Worm (Caenorhabditis elegans) whole organism, L3 larva: ENCODE data around the gene eak-4.
A peak's percentile ranks its signal among the peaks of the same experiment; 100 is the strongest.

Source experiments
- R02D3.7 ChIP-seq: fragments of 150-350 bp; optimal IDR thresholded peaks from 2 replicates; lab custom pipeline; 2014; ENCODE audit warnings: missing biosample characterization, missing genetic modification characterization
- ZK546.5 ChIP-seq: sonication (generic microtip); optimal IDR thresholded peaks from 2 replicates; lab custom pipeline; 2017; ENCODE audit warnings: missing biosample characterization, missing genetic modification characterization
- ama-1 ChIP-seq: fragments of 150-350 bp; optimal IDR thresholded peaks from 2 replicates; lab custom pipeline; 2018
- ceh-28 ChIP-seq: fragments of 150-350 bp; optimal IDR thresholded peaks from 2 replicates; lab custom pipeline; 2014; ENCODE audit warnings: missing biosample characterization, missing genetic modification reagents, missing genetic modification characterization
- ceh-82 ChIP-seq: fragments of 150-350 bp; optimal IDR thresholded peaks from 2 replicates; lab custom pipeline; 2014; ENCODE audit warnings: missing biosample characterization, missing genetic modification characterization
- ceh-9 ChIP-seq: sonication (generic microtip); optimal IDR thresholded peaks from 2 replicates; lab custom pipeline; 2018; ENCODE audit warnings: missing biosample characterization, missing genetic modification characterization
- egl-5 ChIP-seq: fragments of 150-350 bp; optimal IDR thresholded peaks from 2 replicates; lab custom pipeline; 2017; ENCODE audit warnings: missing biosample characterization, missing genetic modification reagents, missing genetic modification characterization, inconsistent platforms
- elt-1 ChIP-seq: fragments of 150-350 bp; optimal IDR thresholded peaks from 2 replicates; lab custom pipeline; 2014; ENCODE audit warnings: missing biosample characterization, missing genetic modification characterization
- elt-3 ChIP-seq, 3 experiments: fragments of 150-350 bp in 1 of 3; sonication (generic microtip) in 2 of 3; optimal IDR thresholded peaks; 2 replicates in 2 of 3; 4 replicates in 1 of 3; lab custom pipeline; 2014 to 2017; ENCODE audit warnings: missing biosample characterization in 3 of 3, missing genetic modification characterization in 3 of 3
- eor-1 ChIP-seq, 2 experiments: fragments of 150-350 bp; optimal IDR thresholded peaks; 2 replicates each; lab custom pipeline; 2014 to 2018; ENCODE audit warnings: missing biosample characterization in 2 of 2, missing genetic modification characterization in 2 of 2
- fkh-10 ChIP-seq: sonication (generic microtip); optimal IDR thresholded peaks from 2 replicates; lab custom pipeline; 2017; ENCODE audit warnings: missing biosample characterization, missing genetic modification reagents, missing genetic modification characterization
- fkh-2 ChIP-seq: fragments of 150-350 bp; optimal IDR thresholded peaks from 2 replicates; lab custom pipeline; 2014; ENCODE audit warnings: missing biosample characterization, missing genetic modification reagents, missing genetic modification characterization
- fos-1 ChIP-seq: fragments of 150-350 bp; optimal IDR thresholded peaks from 2 replicates; lab custom pipeline; 2014; ENCODE audit warnings: missing biosample characterization, missing genetic modification characterization
- hmg-11 ChIP-seq: sonication (generic microtip); optimal IDR thresholded peaks from 2 replicates; lab custom pipeline; 2016; ENCODE audit warnings: missing genetic modification characterization, missing compliant biosample characterization
- jun-1 ChIP-seq: fragments of 150-350 bp; optimal IDR thresholded peaks from 2 replicates; lab custom pipeline; 2014; ENCODE audit warnings: missing biosample characterization, missing genetic modification reagents, missing genetic modification characterization
- lin-15B ChIP-seq: fragments of 150-350 bp; optimal IDR thresholded peaks from 2 replicates; lab custom pipeline; 2014; ENCODE audit warnings: missing biosample characterization, missing genetic modification characterization
- lsy-12 ChIP-seq: sonication (generic microtip); optimal IDR thresholded peaks from 2 replicates; lab custom pipeline; 2016; ENCODE audit warnings: mild to moderate bottlenecking, missing genetic modification characterization, missing compliant biosample characterization
- mdl-1 ChIP-seq: fragments of 150-350 bp; optimal IDR thresholded peaks from 2 replicates; lab custom pipeline; 2014; ENCODE audit warnings: missing biosample characterization, missing genetic modification characterization
- mml-1 ChIP-seq: fragments of 150-350 bp; sonication (generic microtip); optimal IDR thresholded peaks from 3 replicates; lab custom pipeline; 2014; ENCODE audit warnings: missing biosample characterization, missing genetic modification characterization
- nfya-1 ChIP-seq: sonication (generic microtip); optimal IDR thresholded peaks from 2 replicates; lab custom pipeline; 2017; ENCODE audit warnings: missing genetic modification characterization, mild to moderate bottlenecking, missing compliant biosample characterization, antibody characterized with exemption, moderate library complexity; ENCODE audit not compliant: insufficient read depth
- nhr-11 ChIP-seq: fragments of 150-350 bp; optimal IDR thresholded peaks from 2 replicates; lab custom pipeline; 2014; ENCODE audit warnings: missing biosample characterization, missing genetic modification characterization
- nhr-12 ChIP-seq: fragments of 150-350 bp; optimal IDR thresholded peaks from 2 replicates; lab custom pipeline; 2014; ENCODE audit warnings: missing biosample characterization, missing genetic modification characterization
- nhr-23 ChIP-seq: fragments of 150-350 bp; optimal IDR thresholded peaks from 2 replicates; lab custom pipeline; 2014; ENCODE audit warnings: missing biosample characterization, missing genetic modification reagents, missing genetic modification characterization
- nhr-237 ChIP-seq: fragments of 150-350 bp; optimal IDR thresholded peaks from 2 replicates; lab custom pipeline; 2014; ENCODE audit warnings: missing biosample characterization, missing genetic modification characterization
- nhr-25 ChIP-seq: sonication (generic microtip); optimal IDR thresholded peaks from 2 replicates; lab custom pipeline; 2017; ENCODE audit warnings: missing biosample characterization, missing genetic modification characterization
- nhr-43 ChIP-seq: sonication (generic microtip); optimal IDR thresholded peaks from 2 replicates; lab custom pipeline; 2016; ENCODE audit warnings: mild to moderate bottlenecking, missing genetic modification characterization, missing compliant biosample characterization; ENCODE audit not compliant: poor library complexity, severe bottlenecking
- nhr-76 ChIP-seq: fragments of 150-350 bp; sonication (generic microtip); optimal IDR thresholded peaks from 5 replicates; lab custom pipeline; 2014; ENCODE audit warnings: missing biosample characterization, missing genetic modification characterization
- pha-4 ChIP-seq: fragments of 150-350 bp; optimal IDR thresholded peaks from 2 replicates; lab custom pipeline; 2014; ENCODE audit warnings: missing biosample characterization, missing genetic modification reagents, missing genetic modification characterization
- sea-2 ChIP-seq: fragments of 150-350 bp; sonication (generic microtip); optimal IDR thresholded peaks from 4 replicates; lab custom pipeline; 2014; ENCODE audit warnings: missing biosample characterization, missing genetic modification reagents, missing genetic modification characterization
- skn-1 ChIP-seq: fragments of 150-350 bp; optimal IDR thresholded peaks from 2 replicates; lab custom pipeline; 2014; ENCODE audit warnings: missing biosample characterization, missing genetic modification characterization
- snpc-4 ChIP-seq: fragments of 150-350 bp; optimal IDR thresholded peaks from 2 replicates; lab custom pipeline; 2014; ENCODE audit warnings: missing biosample characterization, missing genetic modification characterization
- tbx-2 ChIP-seq: sonication (generic microtip); optimal IDR thresholded peaks from 2 replicates; lab custom pipeline; 2016; ENCODE audit warnings: mild to moderate bottlenecking, missing genetic modification characterization, missing compliant biosample characterization
- unc-39 ChIP-seq: sonication (generic microtip); optimal IDR thresholded peaks from 4 replicates; lab custom pipeline; 2017; ENCODE audit warnings: missing biosample characterization, missing genetic modification characterization
- unc-62 ChIP-seq: fragments of 150-350 bp; sonication (generic microtip); optimal IDR thresholded peaks from 4 replicates; lab custom pipeline; 2014; ENCODE audit warnings: missing biosample characterization, missing genetic modification reagents, missing genetic modification characterization
- ztf-4 ChIP-seq: fragments of 150-350 bp; optimal IDR thresholded peaks from 2 replicates; lab custom pipeline; 2014; ENCODE audit warnings: missing biosample characterization, missing genetic modification characterization

eak-4 gene

DNA sequence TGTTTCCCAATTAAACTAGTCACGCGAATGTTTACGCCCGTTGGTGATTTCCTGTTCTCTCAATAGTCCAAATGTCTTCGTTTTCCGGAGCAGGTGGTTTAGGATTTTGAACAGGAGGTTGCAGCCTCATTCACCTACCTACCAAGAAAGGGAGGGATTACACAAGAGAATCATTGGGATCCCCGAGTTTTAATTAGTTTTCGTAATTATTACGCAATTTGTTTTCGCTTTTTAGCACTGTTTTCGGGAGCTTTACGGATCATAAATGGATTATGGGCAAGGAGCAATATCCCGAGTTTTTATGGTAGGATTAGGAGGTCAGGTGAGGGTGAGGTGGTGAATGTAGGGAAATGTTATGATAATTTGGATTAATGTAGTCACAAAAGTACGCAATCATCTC lies 20.6 kb upstream of the eak-4 start:
- no peak for TF ChIP-seq snpc-4 (tag; lab: Kevin White, UChicago)
- TF ChIP-seq jun-1, result no peak
- TF ChIP-seq nhr-25 (tag; lab: Kevin White, UChicago), result no peak
- no peak for TF ChIP-seq unc-39
- no peak for TF ChIP-seq nhr-23 (tag; lab: Kevin White, UChicago)
- no peak for TF ChIP-seq ceh-9
- no peak for TF ChIP-seq hmg-11
- no peak for TF ChIP-seq lsy-12
- no peak for TF ChIP-seq ceh-82
- no peak for TF ChIP-seq ama-1 (lab: Kevin White, UChicago)
- TF ChIP-seq fkh-10 (GFP tag; lab: Kevin White, UChicago), result no peak
- no peak for TF ChIP-seq R02D3.7 (tag; lab: Kevin White, UChicago)
- TF ChIP-seq nhr-11 (tag; lab: Kevin White, UChicago), result no peak
- TF ChIP-seq nfya-1 (tag; lab: Kevin White, UChicago), result no peak

DNA sequence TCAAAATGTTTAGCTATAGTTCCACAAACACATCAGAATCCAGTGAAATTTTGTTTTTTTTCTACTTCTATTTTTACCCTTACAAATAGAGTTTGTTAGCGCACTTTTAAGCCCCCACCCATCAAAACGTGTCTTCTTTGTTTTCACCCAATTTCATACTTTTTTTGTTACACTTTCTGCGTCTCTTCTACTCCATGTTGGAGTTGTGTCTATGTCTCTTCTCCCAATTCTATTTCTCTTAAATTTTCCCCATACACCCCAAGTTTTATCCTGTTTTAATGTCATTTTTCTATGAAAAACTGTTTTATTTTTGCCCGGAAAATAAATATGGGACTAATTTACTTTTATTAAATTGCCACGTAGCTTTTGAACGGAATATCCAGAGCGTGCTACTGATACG lies 20.1 kb upstream of the eak-4 start:
- TF ChIP-seq nhr-12 (tag; lab: Kevin White, UChicago) (no peak), pha-4 (tag; lab: Kevin White, UChicago) (peak; percentile 7)

ce11 chrIV:12544624-12545023 lies 19.3 kb upstream of the eak-4 start:
- no peak for TF ChIP-seq snpc-4 (tag; lab: Kevin White, UChicago)

ce11 chrIV:12542011-12542410 lies 16.7 kb upstream of the eak-4 start, which contains the start of gene ham-1:
ham-1 (plus strand) TSS chrIV:12542183.
- TF ChIP-seq nhr-12 (tag; lab: Kevin White, UChicago), result no peak
- no peak for TF ChIP-seq lin-15B (tag; lab: Kevin White, UChicago)
- TF ChIP-seq nhr-76 (tag; lab: Kevin White, UChicago), result no peak
- TF ChIP-seq ZK546.5, result no peak
- TF ChIP-seq mdl-1, result no peak
- no peak for TF ChIP-seq ceh-28 (tag; lab: Kevin White, UChicago)
- no peak for TF ChIP-seq nhr-11 (tag; lab: Kevin White, UChicago)
- TF ChIP-seq nhr-25 (tag; lab: Kevin White, UChicago), result no peak
- no peak for TF ChIP-seq ztf-4
- TF ChIP-seq sea-2 (GFP tag; lab: Kevin White, UChicago), result no peak
- TF ChIP-seq ama-1 (lab: Kevin White, UChicago), result no peak
- TF ChIP-seq tbx-2, result no peak
- no peak for TF ChIP-seq unc-39

DNA sequence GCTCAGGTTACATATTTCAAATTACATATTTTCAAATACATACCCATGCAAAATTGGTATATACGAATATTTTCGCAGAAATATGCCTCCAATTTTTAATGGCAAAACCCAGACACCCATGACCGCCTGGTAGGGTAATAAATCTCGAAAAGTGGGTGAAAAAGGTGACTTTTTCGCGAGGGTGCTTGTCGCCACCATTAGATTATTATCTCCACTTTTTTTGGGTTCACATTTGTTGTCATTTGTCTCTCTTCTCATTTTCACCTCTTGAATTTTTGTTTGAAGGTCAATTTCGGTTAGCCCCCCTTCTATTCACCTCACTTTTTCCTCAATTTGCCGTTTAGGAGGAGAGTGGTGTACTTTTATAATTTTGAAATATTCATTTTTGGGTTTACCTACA lies 14.9 kb upstream of the eak-4 start:
- TF ChIP-seq nhr-237 (tag; lab: Kevin White, UChicago) (no peak), mml-1 (tag; lab: Kevin White, UChicago) (no peak), fkh-2 (no peak), elt-3 (tag; optimal IDR thresholded peaks at IDR 0.05; lab: Kevin White, UChicago) (no peak), elt-1 (tag; lab: Kevin White, UChicago) (peak; percentile 5), nhr-25 (tag; lab: Kevin White, UChicago) (peak; percentile 44), nhr-43 (tag; lab: Kevin White, UChicago) (no peak)

DNA sequence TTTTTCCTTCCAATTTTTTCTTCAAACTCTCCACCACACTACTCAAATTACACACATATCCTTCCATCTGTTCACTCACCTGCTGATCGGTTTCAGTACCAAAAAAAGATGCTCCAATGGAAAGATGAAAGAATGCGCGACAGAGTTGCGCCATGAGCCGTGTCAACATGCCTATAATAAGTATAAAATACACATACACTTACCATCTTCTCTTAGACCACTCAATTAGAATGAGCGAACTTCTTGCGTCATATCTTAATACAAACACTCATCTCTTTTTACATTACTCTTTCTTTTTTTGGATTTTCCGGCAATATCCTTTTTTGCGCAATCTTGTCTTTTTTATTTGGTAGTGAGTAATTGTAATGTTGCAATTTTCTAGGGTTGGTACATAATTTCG lies 12.4 kb upstream of the eak-4 start:
- no peak for TF ChIP-seq unc-39
- no peak for TF ChIP-seq elt-3 (tag; optimal IDR thresholded peaks at IDR 0.05; lab: Kevin White, UChicago)
- TF ChIP-seq snpc-4 (tag; lab: Kevin White, UChicago), result no peak
- no peak for TF ChIP-seq nhr-23 (tag; lab: Kevin White, UChicago)
- TF ChIP-seq unc-62 (GFP tag; lab: Kevin White, UChicago), result no peak
- TF ChIP-seq nhr-25 (tag; lab: Kevin White, UChicago), result no peak
- no peak for TF ChIP-seq fos-1
- no peak for TF ChIP-seq eor-1 (tag; optimal IDR thresholded peaks at IDR 0.05; lab: Kevin White, UChicago)
- TF ChIP-seq jun-1, result no peak
- no peak for TF ChIP-seq tbx-2
- no peak for TF ChIP-seq ztf-4
- no peak for TF ChIP-seq egl-5 (tag; lab: Kevin White, UChicago)
- no peak for TF ChIP-seq mml-1 (tag; lab: Kevin White, UChicago)
- no peak for TF ChIP-seq ceh-28 (tag; lab: Kevin White, UChicago)
- no peak for TF ChIP-seq R02D3.7 (tag; lab: Kevin White, UChicago)
- no peak for TF ChIP-seq skn-1 (tag; lab: Kevin White, UChicago)
- TF ChIP-seq pha-4 (tag; lab: Kevin White, UChicago), result no peak
- no peak for TF ChIP-seq sea-2 (GFP tag; lab: Kevin White, UChicago)
- TF ChIP-seq, all 47 proteins: peak for 0
